Worm (Caenorhabditis elegans) whole organism, L4 larva: Measurements from ENCODE around the gene srx-85.
A peak's percentile ranks its signal among the peaks of the same experiment; 100 is the strongest.

Experiments used
- F10B5.3 ChIP-seq: sonication (generic microtip); optimal IDR thresholded peaks from 2 replicates; lab custom pipeline; 2016; ENCODE audit warnings: mild to moderate bottlenecking, missing genetic modification characterization, missing compliant biosample characterization
- F26F4.8 ChIP-seq: fragments of 200-800 bp; sonication (Bioruptor generic); conservative IDR thresholded peaks from 2 replicates; pipeline ENCODE4 v1.3.6; 2022; ENCODE audit warnings: missing genetic modification characterization, missing compliant biosample characterization
- F44E2.7 ChIP-seq: fragments of 200-800 bp; sonication (Bioruptor generic); IDR thresholded peaks from 2 replicates; pipeline ENCODE4 v2.1.2; 2022; ENCODE audit warnings: missing genetic modification characterization, missing compliant biosample characterization
- R02D3.7 ChIP-seq: fragments of 150-350 bp; sonication (generic microtip); optimal IDR thresholded peaks from 3 replicates; lab custom pipeline; 2014; ENCODE audit warnings: missing biosample characterization, missing genetic modification characterization
- T20F7.1 ChIP-seq: fragments of 200-800 bp; sonication (Bioruptor generic); optimal IDR thresholded peaks from 2 replicates; lab custom pipeline; 2018; ENCODE audit warnings: mild to moderate bottlenecking, missing genetic modification characterization, missing compliant biosample characterization
- T26A8.4 ChIP-seq: fragments of 200-800 bp; sonication (Bioruptor generic); IDR thresholded peaks from 2 replicates; pipeline ENCODE4 v1.3.6; 2022; ENCODE audit warnings: missing genetic modification characterization, missing compliant biosample characterization
- Y105C5A.15 ChIP-seq: fragments of 200-800 bp; sonication (Bioruptor generic); IDR thresholded peaks from 2 replicates; pipeline ENCODE4 v1.3.6; 2022; ENCODE audit warnings: missing genetic modification characterization, missing compliant biosample characterization
- aly-2 ChIP-seq: sonication (generic microtip); optimal IDR thresholded peaks from 2 replicates; lab custom pipeline; 2018; ENCODE audit warnings: missing biosample characterization, missing genetic modification characterization
- ama-1 ChIP-seq: fragments of 150-350 bp; optimal IDR thresholded peaks from 2 replicates; lab custom pipeline; 2014; ENCODE audit warnings: inconsistent platforms, mixed read lengths
- arid-1 ChIP-seq: fragments of 200-800 bp; sonication (Bioruptor generic); conservative IDR thresholded peaks from 2 replicates; pipeline ENCODE4 v1.3.6; 2022; ENCODE audit warnings: missing genetic modification reagents, missing genetic modification characterization, missing compliant biosample characterization
- attf-4 ChIP-seq: sonication (generic microtip); optimal IDR thresholded peaks from 3 replicates; lab custom pipeline; 2017; ENCODE audit warnings: missing biosample characterization, missing genetic modification characterization
- ceh-32 ChIP-seq: sonication (generic microtip); optimal IDR thresholded peaks from 2 replicates; lab custom pipeline; 2016; ENCODE audit warnings: mild to moderate bottlenecking, missing genetic modification characterization, missing compliant biosample characterization; ENCODE audit not compliant: poor library complexity
- ceh-44 ChIP-seq: fragments of 200-800 bp; sonication (Bioruptor generic); IDR thresholded peaks from 2 replicates; pipeline ENCODE4 v1.3.6; 2022; ENCODE audit warnings: missing genetic modification reagents, missing genetic modification characterization, missing compliant biosample characterization
- ces-1 ChIP-seq: fragments of 150-350 bp; sonication (generic microtip); optimal IDR thresholded peaks from 4 replicates; lab custom pipeline; 2014; ENCODE audit warnings: missing biosample characterization, missing genetic modification reagents, missing genetic modification characterization
- ctbp-1 ChIP-seq: fragments of 200-800 bp; sonication (Bioruptor generic); IDR thresholded peaks from 2 replicates; pipeline ENCODE4 v1.3.6; 2022; ENCODE audit warnings: missing genetic modification reagents, missing genetic modification characterization, missing compliant biosample characterization
- daf-12 ChIP-seq: fragments of 150-350 bp; optimal IDR thresholded peaks from 2 replicates; lab custom pipeline; 2014; ENCODE audit warnings: missing biosample characterization, missing genetic modification reagents, missing genetic modification characterization
- daf-8 ChIP-seq: fragments of 200-800 bp; sonication (Bioruptor generic); IDR thresholded peaks from 2 replicates; pipeline ENCODE4 v1.3.6; 2022; ENCODE audit warnings: missing genetic modification characterization, missing compliant biosample characterization
- dmd-9 ChIP-seq: fragments of 200-800 bp; sonication (Bioruptor generic); IDR thresholded peaks from 2 replicates; pipeline ENCODE4 v1.3.6; 2022; ENCODE audit warnings: missing genetic modification reagents, missing genetic modification characterization, missing compliant biosample characterization
- duxl-1 ChIP-seq: sonication (generic microtip); optimal IDR thresholded peaks from 2 replicates; lab custom pipeline; 2016; ENCODE audit warnings: mild to moderate bottlenecking, missing genetic modification characterization, moderate library complexity, missing compliant biosample characterization; ENCODE audit not compliant: poor library complexity
- egl-27 ChIP-seq: sonication (generic microtip); optimal IDR thresholded peaks from 3 replicates; lab custom pipeline; 2017; ENCODE audit warnings: missing biosample characterization, missing genetic modification reagents, missing genetic modification characterization
- gei-8 ChIP-seq: fragments of 200-800 bp; sonication (Bioruptor generic); optimal IDR thresholded peaks from 2 replicates; lab custom pipeline; 2018; ENCODE audit warnings: mild to moderate bottlenecking, missing genetic modification characterization, missing compliant biosample characterization
- hlh-11 ChIP-seq: fragments of 200-800 bp; sonication (Bioruptor generic); optimal IDR thresholded peaks from 2 replicates; lab custom pipeline; 2018; ENCODE audit warnings: mild to moderate bottlenecking, missing genetic modification characterization, missing compliant biosample characterization
- hlh-30 ChIP-seq: sonication (generic microtip); optimal IDR thresholded peaks from 2 replicates; lab custom pipeline; 2017; ENCODE audit warnings: antibody characterized with exemption, mild to moderate bottlenecking, missing genetic modification characterization, missing compliant biosample characterization; ENCODE audit not compliant: insufficient read depth
- jun-1 ChIP-seq: fragments of 150-350 bp; optimal IDR thresholded peaks from 2 replicates; lab custom pipeline; 2014; ENCODE audit warnings: missing biosample characterization, missing genetic modification reagents, missing genetic modification characterization
- lin-1 ChIP-seq: fragments of 200-800 bp; sonication (Bioruptor generic); IDR thresholded peaks from 2 replicates; pipeline ENCODE4 v1.3.6; 2022; ENCODE audit warnings: missing genetic modification reagents, missing genetic modification characterization, missing compliant biosample characterization
- lin-15B ChIP-seq: fragments of 150-350 bp; sonication (generic microtip); optimal IDR thresholded peaks from 3 replicates; lab custom pipeline; 2014; ENCODE audit warnings: missing biosample characterization, missing genetic modification characterization
- lin-38 ChIP-seq: fragments of 200-800 bp; sonication (Bioruptor generic); IDR thresholded peaks from 2 replicates; pipeline ENCODE4 v1.3.6; 2022; ENCODE audit warnings: missing genetic modification reagents, missing genetic modification characterization, missing compliant biosample characterization
- madf-5 ChIP-seq, 2 experiments: fragments of 200-800 bp; sonication (Bioruptor generic); IDR thresholded peaks; 2 replicates each; pipeline ENCODE4 v1.3.6; 2022; ENCODE audit warnings: missing compliant biosample characterization in 2 of 2, missing genetic modification characterization in 2 of 2
- madf-9 ChIP-seq: fragments of 200-800 bp; sonication (Bioruptor generic); conservative IDR thresholded peaks from 2 replicates; pipeline ENCODE4 v1.3.6; 2022; ENCODE audit warnings: missing genetic modification reagents, missing genetic modification characterization, missing compliant biosample characterization
- mdl-1 ChIP-seq, 2 experiments: fragments of 150-350 bp in 1 of 2; sonication (generic microtip) in 1 of 2; optimal IDR thresholded peaks; 2 replicates each; lab custom pipeline; 2014 to 2017; ENCODE audit warnings: missing biosample characterization in 2 of 2, missing genetic modification characterization in 2 of 2
- mes-2 ChIP-seq: sonication (generic microtip); optimal IDR thresholded peaks from 2 replicates; lab custom pipeline; 2016; ENCODE audit warnings: missing genotype, mild to moderate bottlenecking, missing genetic modification characterization, missing compliant biosample characterization; ENCODE audit not compliant: poor library complexity, severe bottlenecking
- nhr-102 ChIP-seq: sonication (generic microtip); optimal IDR thresholded peaks from 2 replicates; lab custom pipeline; 2016; ENCODE audit warnings: mild to moderate bottlenecking, missing genetic modification characterization, moderate library complexity, missing compliant biosample characterization
- nhr-11 ChIP-seq: fragments of 150-350 bp; optimal IDR thresholded peaks from 2 replicates; lab custom pipeline; 2014; ENCODE audit warnings: missing biosample characterization, missing genetic modification characterization
- nhr-25 ChIP-seq: sonication (generic microtip); optimal IDR thresholded peaks from 2 replicates; lab custom pipeline; 2017; ENCODE audit warnings: missing genetic modification characterization, mild to moderate bottlenecking, missing compliant biosample characterization, antibody characterized with exemption, moderate library complexity, borderline replicate concordance; ENCODE audit not compliant: insufficient read depth
- nhr-28 ChIP-seq: fragments of 150-350 bp; optimal IDR thresholded peaks from 2 replicates; lab custom pipeline; 2014; ENCODE audit warnings: missing biosample characterization, missing genetic modification characterization
- nhr-41 ChIP-seq: fragments of 200-800 bp; sonication (Bioruptor generic); IDR thresholded peaks from 2 replicates; pipeline ENCODE4 v1.3.6; 2022; ENCODE audit warnings: missing genetic modification reagents, missing genetic modification characterization, missing compliant biosample characterization
- nhr-6 ChIP-seq: fragments of 150-350 bp; optimal IDR thresholded peaks from 2 replicates; lab custom pipeline; 2014; ENCODE audit warnings: missing biosample characterization, missing genetic modification characterization
- nhr-77 ChIP-seq: fragments of 150-350 bp; optimal IDR thresholded peaks from 2 replicates; lab custom pipeline; 2014; ENCODE audit warnings: missing biosample characterization, missing genetic modification characterization
- pqm-1 ChIP-seq: sonication (generic microtip); optimal IDR thresholded peaks from 2 replicates; lab custom pipeline; 2017; ENCODE audit warnings: missing biosample characterization, missing genetic modification characterization
- rbr-2 ChIP-seq: sonication (generic microtip); optimal IDR thresholded peaks from 2 replicates; lab custom pipeline; 2016; ENCODE audit warnings: missing genotype, missing genetic modification characterization, missing compliant biosample characterization
- saeg-2 ChIP-seq: fragments of 200-800 bp; sonication (Bioruptor generic); IDR thresholded peaks from 2 replicates; pipeline ENCODE4 v1.3.6; 2022; ENCODE audit warnings: missing genetic modification reagents, missing genetic modification characterization, missing compliant biosample characterization
- set-16 ChIP-seq: fragments of 200-800 bp; sonication (Bioruptor generic); IDR thresholded peaks from 2 replicates; pipeline ENCODE4 v1.3.6; 2022; ENCODE audit warnings: missing genetic modification reagents, missing genetic modification characterization, missing compliant biosample characterization
- skn-1 ChIP-seq: fragments of 150-350 bp; optimal IDR thresholded peaks from 2 replicates; lab custom pipeline; 2014; ENCODE audit warnings: missing biosample characterization, missing genetic modification characterization
- snpc-1.2 ChIP-seq: fragments of 200-800 bp; sonication (Bioruptor generic); IDR thresholded peaks from 2 replicates; pipeline ENCODE4 v1.3.6; 2022; ENCODE audit warnings: missing genetic modification reagents, missing genetic modification characterization, missing compliant biosample characterization
- spr-3 ChIP-seq: fragments of 200-800 bp; sonication (Bioruptor generic); optimal IDR thresholded peaks from 2 replicates; lab custom pipeline; 2018; ENCODE audit warnings: mild to moderate bottlenecking, missing genetic modification characterization, missing compliant biosample characterization
- tra-1 ChIP-seq: fragments of 200-800 bp; sonication (Bioruptor generic); IDR thresholded peaks from 2 replicates; pipeline ENCODE4 v1.3.6; 2022; ENCODE audit warnings: missing genetic modification reagents, missing genetic modification characterization, missing compliant biosample characterization
- unc-62 ChIP-seq, 3 experiments: fragments of 150-350 bp in 1 of 3; sonication (generic microtip); optimal IDR thresholded peaks in 2 of 3; peaks in 1 of 3; 1 replicate in 1 of 3; 2 replicates in 2 of 3; lab custom pipeline; 2014 to 2017; ENCODE audit warnings: missing biosample characterization in 3 of 3, missing genetic modification characterization in 3 of 3, missing genetic modification reagents in 3 of 3, missing genotype in 1 of 3
- vab-7 ChIP-seq: fragments of 200-800 bp; sonication (Bioruptor generic); IDR thresholded peaks from 2 replicates; pipeline ENCODE4 v1.3.6; 2022; ENCODE audit warnings: missing genetic modification reagents, missing genetic modification characterization, missing compliant biosample characterization
- zfp-2 ChIP-seq: sonication (generic microtip); optimal IDR thresholded peaks from 2 replicates; lab custom pipeline; 2016; ENCODE audit warnings: mild to moderate bottlenecking, missing genetic modification characterization, missing compliant biosample characterization

The srx-85 gene

ce11 chrV:11531831-11532534 lies 20.5 kb upstream of the srx-85 start (continued):
- TF ChIP-seq nhr-25 (tag; lab: Kevin White, UChicago) (peak; percentile 80), dmd-9 (GFP tag; lab: Robert Waterston, UW) (no peak), daf-8 (GFP tag; lab: Robert Waterston, UW) (no peak), pqm-1 (tag; lab: Kevin White, UChicago) (peak; percentile 84), jun-1 (tag; lab: Kevin White, UChicago) (peak; percentile 61), nhr-11 (tag; lab: Kevin White, UChicago) (peak; percentile 71), skn-1 (tag; lab: Kevin White, UChicago) (no peak), nhr-6 (tag; lab: Kevin White, UChicago) (peak; percentile 40), duxl-1 (tag; lab: Kevin White, UChicago) (no peak), R02D3.7 (no peak), set-16 (GFP tag; lab: Robert Waterston, UW) (peak; percentile 59; the same call in 1 of the 2 replicates), mes-2 (peak; percentile 63), T20F7.1 (peak; percentile 71), gei-8 (GFP tag; lab: Kevin White, UChicago) (peak; percentile 73), saeg-2 (GFP tag; lab: Robert Waterston, UW) (no peak), nhr-41 (0 out of 2 replicates have a peak, but pooled peaks have one; percentile 24), ama-1 (lab: Kevin White, UChicago) (no peak), F10B5.3 (tag; lab: Kevin White, UChicago) (no peak), ceh-32 (tag; lab: Kevin White, UChicago) (no peak), ces-1 (GFP tag; lab: Kevin White, UChicago) (no peak), spr-3 (no peak), ctbp-1 (peak; percentile 43; the same call in 1 of the 2 replicates), Y105C5A.15 (GFP tag; lab: Robert Waterston, UW) (no peak), F26F4.8 (GFP tag; lab: Robert Waterston, UW) (no peak), madf-5 (GFP tag; IDR thresholded peaks at IDR 0.05; lab: Robert Waterston, UW) (no peak), aly-2 (no peak), nhr-102 (peak; percentile 49), egl-27 (no peak), vab-7 (no peak), unc-62 (GFP tag; optimal IDR thresholded peaks at IDR 0.05 in 1 of 2; lab: Kevin White, UChicago) (peak in 1 of 2 experiments; percentile 98), unc-62 (tag; optimal IDR thresholded peaks at IDR 0.05; lab: Kevin White, UChicago) (no peak), hlh-11 (tag; lab: Kevin White, UChicago) (peak; percentile 99), mdl-1 (tag; optimal IDR thresholded peaks at IDR 0.05; lab: Kevin White, UChicago) (peak; percentile 78 to 96), arid-1 (GFP tag; lab: Robert Waterston, UW) (no peak), T26A8.4 (0 out of 2 replicates have a peak, but pooled peaks have one; percentile 40), rbr-2 (tag; lab: Kevin White, UChicago) (peak; percentile 49), daf-12 (no peak), lin-15B (tag; lab: Kevin White, UChicago) (no peak), hlh-30 (tag; lab: Kevin White, UChicago) (peak; percentile 89), attf-4 (tag; lab: Kevin White, UChicago) (no peak), lin-1 (peak; percentile 64), ceh-44 (GFP tag; lab: Robert Waterston, UW) (no peak), nhr-28 (tag; lab: Kevin White, UChicago) (peak; percentile 94), snpc-1.2 (GFP tag; lab: Robert Waterston, UW) (no peak), lin-38 (GFP tag; lab: Robert Waterston, UW) (peak; percentile 48), zfp-2 (peak; percentile 26), tra-1 (GFP tag; lab: Robert Waterston, UW) (peak; percentile 81), nhr-77 (peak; percentile 40), F44E2.7 (GFP tag; lab: Robert Waterston, UW) (no peak), madf-9 (GFP tag; lab: Robert Waterston, UW) (peak; percentile 32; the same call in 1 of the 2 replicates)
